Fruit fly (Drosophila melanogaster): ENCODE data around the gene Polr1D.

Gene Polr1D

DNA sequence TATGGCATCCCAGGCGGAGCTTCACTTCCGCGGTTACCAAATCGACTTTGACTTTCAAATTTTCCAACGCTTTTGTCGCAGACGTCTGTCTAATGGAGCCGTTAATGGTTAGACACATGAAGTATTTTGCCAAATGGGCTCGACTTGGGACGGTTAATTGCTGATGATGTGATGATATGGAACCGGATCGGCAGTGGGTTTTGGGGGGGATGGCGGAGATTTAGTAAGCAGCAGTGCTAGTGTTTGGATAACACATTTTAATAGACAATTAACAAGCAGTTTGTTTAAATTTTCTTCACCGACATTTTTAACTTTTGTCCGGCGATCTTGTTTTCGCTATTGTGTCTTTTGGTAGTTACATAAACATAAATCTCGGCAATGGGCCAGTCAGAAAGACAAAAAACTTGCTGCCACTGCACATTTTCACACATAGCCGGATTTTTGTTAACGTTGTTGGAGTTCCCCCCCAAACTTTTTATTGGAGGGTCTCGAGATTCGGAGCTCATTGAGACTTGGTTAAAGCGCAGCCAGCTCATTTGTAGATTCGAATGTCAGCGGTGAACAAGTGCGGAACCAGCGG lies 25.3 kb downstream of the Polr1D start, which contains the start of gene amd:
TSS of gene amd (plus strand) at position 530 of the 580 bp plus-strand sequence.
- no peak for TF ChIP-seq D1 (tag; optimal IDR thresholded peaks at IDR 0.05)
- no peak for TF ChIP-seq CG13204 (GFP tag; optimal IDR thresholded peaks at IDR 0.05)
- TF ChIP-seq CG12605 (GFP tag; IDR thresholded peaks at IDR 0.05), result no peak
- no peak for TF ChIP-seq CG14655 (GFP tag; optimal IDR thresholded peaks at IDR 0.05)
- TF ChIP-seq CG34367 (tag; optimal IDR thresholded peaks at IDR 0.05), result no peak
- TF ChIP-seq CG10348 (GFP tag; IDR thresholded peaks at IDR 0.05), result no peak
- no peak for TF ChIP-seq gl (tag; optimal IDR thresholded peaks at IDR 0.05)
- no peak for TF ChIP-seq Pif1A (GFP tag; optimal IDR thresholded peaks at IDR 0.05)
- TF ChIP-seq CG4496 (GFP tag; IDR thresholded peaks at IDR 0.05), result no peak
- TF ChIP-seq rn (GFP tag; IDR thresholded peaks at IDR 0.05), result no peak
- no peak for TF ChIP-seq CG8301 (tag; optimal IDR thresholded peaks at IDR 0.05)
- no peak for TF ChIP-seq EcR (GFP tag; optimal IDR thresholded peaks at IDR 0.05)
- TF ChIP-seq CG17806 (tag; optimal IDR thresholded peaks at IDR 0.05), result no peak
- TF ChIP-seq CG15710 (tag; optimal IDR thresholded peaks at IDR 0.05), result no peak
- TF ChIP-seq CG8159 (tag; optimal IDR thresholded peaks at IDR 0.05), result no peak
- TF ChIP-seq Pif1B (GFP tag; optimal IDR thresholded peaks at IDR 0.05), result no peak
- TF ChIP-seq Ets98B (GFP tag; IDR thresholded peaks at IDR 0.05), result no peak
- TF ChIP-seq Snoo (tag; optimal IDR thresholded peaks at IDR 0.05), result no peak
- no peak for TF ChIP-seq fd96Ca (GFP tag; IDR thresholded peaks at IDR 0.05)

DNA sequence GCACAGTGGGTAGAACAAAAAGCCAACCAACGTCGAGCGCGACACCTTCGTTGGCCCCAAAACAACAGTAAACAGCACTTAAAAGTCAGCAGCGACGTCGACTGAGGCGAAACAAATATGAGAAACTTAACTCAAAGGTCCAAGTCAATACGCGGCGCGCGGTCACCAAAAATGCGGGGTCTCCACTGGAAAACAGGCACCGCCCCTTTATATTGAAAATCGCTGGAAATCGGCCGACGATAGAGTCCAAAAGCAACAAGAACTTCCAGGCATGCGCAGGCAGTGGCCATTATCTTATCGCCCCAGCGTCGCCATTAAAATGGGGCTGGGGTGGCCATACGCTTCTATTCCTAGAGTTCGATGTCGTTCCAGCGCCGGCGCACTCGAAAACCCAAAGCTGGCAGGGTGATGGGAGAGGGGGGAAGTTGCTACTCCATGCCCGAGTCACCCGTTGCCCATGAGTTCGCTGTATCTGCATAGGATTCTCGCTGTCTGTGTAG lies 26.6 kb downstream of the Polr1D start, which contains the start of gene Lim3:
TSS of gene Lim3 (minus strand) at position 51 of the 500 bp plus-strand sequence.
- no peak for TF ChIP-seq fd96Ca (GFP tag; IDR thresholded peaks at IDR 0.05)
- TF ChIP-seq Ets98B (GFP tag; IDR thresholded peaks at IDR 0.05), result no peak
- no peak for TF ChIP-seq CG14655 (GFP tag; optimal IDR thresholded peaks at IDR 0.05)
- TF ChIP-seq rn (GFP tag; IDR thresholded peaks at IDR 0.05), result no peak
- no peak for TF ChIP-seq CG34367 (tag; optimal IDR thresholded peaks at IDR 0.05)
- no peak for TF ChIP-seq CG15710 (tag; optimal IDR thresholded peaks at IDR 0.05)
- TF ChIP-seq CG9948 (tag; optimal IDR thresholded peaks at IDR 0.05), result no peak
- no peak for TF ChIP-seq CG4496 (GFP tag; IDR thresholded peaks at IDR 0.05)
- TF ChIP-seq EcR (GFP tag; optimal IDR thresholded peaks at IDR 0.05), result no peak
- TF ChIP-seq CG12605 (GFP tag; IDR thresholded peaks at IDR 0.05), result no peak
- TF ChIP-seq Pif1B (GFP tag; optimal IDR thresholded peaks at IDR 0.05), result no peak
- TF ChIP-seq CG8301 (tag; optimal IDR thresholded peaks at IDR 0.05), result no peak
- TF ChIP-seq gl (tag; optimal IDR thresholded peaks at IDR 0.05), result no peak
- TF ChIP-seq CG10348 (GFP tag; IDR thresholded peaks at IDR 0.05), result no peak
- TF ChIP-seq CG8159 (tag; optimal IDR thresholded peaks at IDR 0.05), result no peak
- TF ChIP-seq D1 (tag; optimal IDR thresholded peaks at IDR 0.05), result no peak
- TF ChIP-seq CG17806 (tag; optimal IDR thresholded peaks at IDR 0.05), result no peak
- no peak for TF ChIP-seq CG32121 (GFP tag; IDR thresholded peaks at IDR 0.05)

DNA sequence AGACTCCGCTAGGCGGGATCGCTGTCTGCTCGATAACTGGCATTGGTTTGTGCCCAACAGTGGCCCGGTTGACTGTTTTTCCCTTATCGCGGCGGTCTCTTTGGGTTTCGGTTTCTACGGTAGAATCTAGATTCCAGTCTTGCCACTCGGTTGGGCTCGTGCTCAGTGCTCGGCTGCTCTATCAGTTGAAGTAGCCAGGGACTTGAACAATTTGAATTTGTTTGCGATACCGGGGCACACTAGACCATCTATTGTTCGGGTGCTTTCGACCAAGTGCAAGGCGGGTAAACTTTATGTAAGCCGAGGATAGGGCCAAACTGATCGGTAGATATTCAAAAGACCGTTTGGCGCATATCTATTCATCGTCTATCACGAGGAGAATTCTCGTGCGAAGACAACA lies 28.8 kb downstream of the Polr1D start:
- TF ChIP-seq CG34367 (tag; optimal IDR thresholded peaks at IDR 0.05) (no peak), Snoo (tag; optimal IDR thresholded peaks at IDR 0.05) (no peak), Pif1B (GFP tag; optimal IDR thresholded peaks at IDR 0.05) (no peak)

DNA sequence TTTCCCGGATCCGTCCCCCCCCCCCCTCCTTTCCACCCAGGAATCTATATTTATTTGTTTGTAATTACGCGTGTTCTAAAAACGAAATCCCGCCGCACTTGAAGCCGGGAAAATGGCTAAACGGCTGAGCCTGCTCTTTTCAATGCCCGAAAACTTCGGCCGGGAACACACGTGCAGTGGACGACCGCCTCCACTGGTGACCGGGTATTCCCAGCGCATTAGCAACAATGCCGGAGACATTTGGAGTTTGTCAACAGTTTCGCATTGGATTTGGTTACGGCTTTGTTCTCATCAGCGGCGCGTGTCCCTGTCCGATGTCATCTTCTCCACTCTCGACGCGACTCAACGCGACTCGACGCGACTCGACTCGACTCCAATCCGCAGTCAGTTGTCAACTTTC lies 30.6 kb downstream of the Polr1D start:
- TF ChIP-seq Ets98B (GFP tag; IDR thresholded peaks at IDR 0.05) (no peak), CG9948 (tag; optimal IDR thresholded peaks at IDR 0.05) (no peak), CG34367 (tag; optimal IDR thresholded peaks at IDR 0.05) (no peak), CG10348 (GFP tag; IDR thresholded peaks at IDR 0.05) (no peak), CG15710 (tag; optimal IDR thresholded peaks at IDR 0.05) (no peak), EcR (GFP tag; optimal IDR thresholded peaks at IDR 0.05) (no peak), rn (GFP tag; IDR thresholded peaks at IDR 0.05) (no peak), D1 (tag; optimal IDR thresholded peaks at IDR 0.05) (no peak), CG32121 (GFP tag; IDR thresholded peaks at IDR 0.05) (no peak), CG14655 (GFP tag; optimal IDR thresholded peaks at IDR 0.05) (no peak)

DNA sequence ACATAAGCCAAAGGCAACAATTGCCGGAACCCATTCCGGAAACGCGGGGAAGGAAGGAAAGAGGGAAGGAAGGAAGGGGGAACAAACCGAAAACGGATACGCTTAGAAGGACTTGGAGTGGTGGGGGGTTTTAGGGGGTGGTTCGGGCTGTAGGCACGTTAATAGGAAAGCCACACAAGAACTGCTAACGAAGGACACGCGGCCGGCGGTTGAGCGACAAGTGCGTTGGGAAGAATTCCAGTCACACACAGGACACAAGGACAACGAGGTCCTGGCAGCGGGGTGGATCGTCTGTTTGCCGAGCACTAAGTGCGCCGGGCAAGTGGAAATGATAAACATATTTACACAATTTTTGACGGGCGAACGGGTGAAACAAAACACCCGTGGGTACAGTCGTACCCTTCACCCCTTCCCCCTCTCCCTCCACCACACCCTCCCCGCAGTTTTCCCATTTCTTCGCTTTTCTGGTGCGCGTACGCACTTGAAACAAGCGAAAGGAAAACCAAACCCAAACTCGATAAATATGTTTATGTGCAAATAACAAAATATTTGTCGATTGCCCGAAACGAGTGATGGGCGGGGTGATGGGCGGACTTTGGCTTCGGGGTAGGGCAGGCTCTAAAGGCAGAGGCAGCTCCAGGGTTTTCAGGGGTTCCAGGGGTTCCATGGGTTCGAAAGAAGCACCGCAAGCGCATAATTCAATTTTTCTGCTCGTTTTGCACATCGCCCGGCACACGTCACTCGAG lies 31.7 kb downstream of the Polr1D start:
- TF ChIP-seq Ets98B (GFP tag; IDR thresholded peaks at IDR 0.05) (no peak), CG17806 (tag; optimal IDR thresholded peaks at IDR 0.05) (no peak), fd96Ca (GFP tag; IDR thresholded peaks at IDR 0.05) (no peak), D1 (tag; optimal IDR thresholded peaks at IDR 0.05) (no peak), CG12605 (GFP tag; IDR thresholded peaks at IDR 0.05) (no peak), CG34367 (tag; optimal IDR thresholded peaks at IDR 0.05) (no peak), CG32121 (GFP tag; IDR thresholded peaks at IDR 0.05) (no peak), gl (tag; optimal IDR thresholded peaks at IDR 0.05) (no peak), EcR (GFP tag; optimal IDR thresholded peaks at IDR 0.05) (no peak), CG15710 (tag; optimal IDR thresholded peaks at IDR 0.05) (no peak)

DNA sequence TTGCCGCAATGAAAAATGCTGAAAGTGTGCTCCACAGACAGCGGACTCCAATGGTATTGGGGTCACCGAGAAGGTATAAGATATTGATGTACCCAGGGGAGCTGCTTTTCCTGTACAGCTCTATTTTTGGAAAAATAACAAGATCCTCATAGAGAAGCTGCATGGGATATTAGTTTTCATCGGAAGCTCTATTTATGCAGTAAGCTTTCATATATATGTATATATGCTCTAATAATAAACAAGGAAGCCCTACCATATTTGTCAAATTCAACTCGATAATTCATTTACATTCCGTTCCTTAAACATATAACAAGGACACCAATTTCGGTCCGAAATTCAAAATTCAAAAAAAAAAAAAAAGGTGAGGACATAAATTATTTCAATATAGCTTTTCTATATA lies 33.3 kb downstream of the Polr1D start, which contains the start of the genes CG17344 and CG43731:
TSS of gene CG17344 (plus strand) at position 301 of the 400 bp plus-strand sequence.
TSS of gene CG43731 (plus strand) at position 301 of the 400 bp plus-strand sequence.
- no peak for TF ChIP-seq EcR (GFP tag; optimal IDR thresholded peaks at IDR 0.05)
- no peak for TF ChIP-seq CG8159 (tag; optimal IDR thresholded peaks at IDR 0.05)
- TF ChIP-seq CG4496 (GFP tag; IDR thresholded peaks at IDR 0.05), result no peak
- no peak for TF ChIP-seq CG10348 (GFP tag; IDR thresholded peaks at IDR 0.05)
- no peak for TF ChIP-seq CG17806 (tag; optimal IDR thresholded peaks at IDR 0.05)
- no peak for TF ChIP-seq CG12605 (GFP tag; IDR thresholded peaks at IDR 0.05)
- no peak for TF ChIP-seq CG34367 (tag; optimal IDR thresholded peaks at IDR 0.05)
- TF ChIP-seq CG13204 (GFP tag; optimal IDR thresholded peaks at IDR 0.05), result no peak
- no peak for TF ChIP-seq CG8301 (tag; optimal IDR thresholded peaks at IDR 0.05)
- no peak for TF ChIP-seq CG32121 (GFP tag; IDR thresholded peaks at IDR 0.05)
- no peak for TF ChIP-seq gl (tag; optimal IDR thresholded peaks at IDR 0.05)
- TF ChIP-seq Snoo (tag; optimal IDR thresholded peaks at IDR 0.05), result no peak
